Fruit fly (Drosophila melanogaster) whole organism, embryonic: ENCODE data around the gene Gr39a.

ENCODE experiments used
- Aef1 ChIP-seq: fragments of 200-800 bp; sonication (Bioruptor generic); IDR thresholded peaks from 3 replicates; pipeline ENCODE4 v1.3.6; 2022; ENCODE audit warnings: missing biosample characterization, missing genetic modification characterization
- Awh ChIP-seq: fragments of 200-800 bp; sonication (Bioruptor generic); IDR thresholded peaks from 2 replicates; pipeline ENCODE4, ENCODE4 v1.3.6; 2022; ENCODE audit warnings: missing biosample characterization, missing genetic modification characterization
- Blimp-1 ChIP-seq: fragments of 200-800 bp; sonication (Bioruptor generic); optimal IDR thresholded peaks from 3 replicates; lab custom pipeline; 2018; ENCODE audit warnings: missing biosample characterization, missing genetic modification characterization, mild to moderate bottlenecking, moderate library complexity, missing genetic modification reagents
- BtbVII ChIP-seq: fragments of 200-800 bp; sonication (Bioruptor generic); optimal IDR thresholded peaks from 3 replicates; lab custom pipeline; 2017; ENCODE audit warnings: missing biosample characterization, mild to moderate bottlenecking, missing genetic modification characterization
- CG10321 ChIP-seq: fragments of 200-800 bp; sonication (Bioruptor generic); IDR thresholded peaks from 2 replicates; pipeline ENCODE4 v1.3.6; 2022; ENCODE audit warnings: missing biosample characterization, missing genetic modification characterization
- CG11085 ChIP-seq: fragments of 200-800 bp; sonication (Bioruptor generic); IDR thresholded peaks from 2 replicates; pipeline ENCODE4 v1.3.6; 2022; ENCODE audit warnings: missing biosample characterization, missing genetic modification characterization
- CG12219 ChIP-seq: fragments of 200-800 bp; sonication (Bioruptor generic); optimal IDR thresholded peaks from 3 replicates; lab custom pipeline; 2018; ENCODE audit warnings: missing biosample characterization, mild to moderate bottlenecking, missing genetic modification characterization
- CG1233 ChIP-seq: fragments of 200-800 bp; sonication (Bioruptor generic); optimal IDR thresholded peaks from 4 replicates; lab custom pipeline; 2018; ENCODE audit warnings: missing biosample characterization, mild to moderate bottlenecking, missing genetic modification characterization
- CG13624 ChIP-seq: fragments of 200-800 bp; sonication (Bioruptor generic); optimal IDR thresholded peaks from 2 replicates; lab custom pipeline; 2016; ENCODE audit warnings: missing biosample characterization, missing genetic modification characterization
- CG15601 ChIP-seq: fragments of 200-800 bp; sonication (Bioruptor generic); optimal IDR thresholded peaks from 3 replicates; lab custom pipeline; 2019; ENCODE audit warnings: missing biosample characterization, mild to moderate bottlenecking, missing genetic modification characterization, moderate library complexity
- CG16813 ChIP-seq: fragments of 200-800 bp; sonication (Bioruptor generic); IDR thresholded peaks from 3 replicates; pipeline ENCODE4 v1.3.6; 2022; ENCODE audit warnings: missing biosample characterization, missing genetic modification characterization; ENCODE audit not compliant: partially characterized antibody
- CG17829 ChIP-seq: fragments of 200-800 bp; optimal IDR thresholded peaks from 2 replicates; lab custom pipeline; 2019; ENCODE audit warnings: missing biosample characterization, mild to moderate bottlenecking, missing genetic modification characterization, moderate library complexity
- CG31224 ChIP-seq: fragments of 200-800 bp; sonication (Bioruptor generic); IDR thresholded peaks from 2 replicates; pipeline ENCODE4 v1.3.6; 2022; ENCODE audit warnings: missing biosample characterization, missing genetic modification characterization
- CG33557 ChIP-seq: fragments of 200-800 bp; sonication (Bioruptor generic); optimal IDR thresholded peaks from 2 replicates; lab custom pipeline; 2019; ENCODE audit warnings: missing biosample characterization, mild to moderate bottlenecking, missing genetic modification characterization, moderate library complexity
- CG3838 ChIP-seq: fragments of 200-800 bp; sonication (Bioruptor generic); optimal IDR thresholded peaks from 3 replicates; lab custom pipeline; 2016; ENCODE audit warnings: missing biosample characterization, missing genetic modification characterization
- CG4328 ChIP-seq: fragments of 200-800 bp; sonication (Bioruptor generic); optimal IDR thresholded peaks from 3 replicates; lab custom pipeline; 2017; ENCODE audit warnings: missing biosample characterization, missing genetic modification reagents, missing genetic modification characterization
- CG43689 ChIP-seq: fragments of 200-800 bp; sonication (Bioruptor generic); IDR thresholded peaks from 2 replicates; pipeline ENCODE4 v1.3.6; 2022; ENCODE audit warnings: missing biosample characterization, missing genetic modification characterization
- CG4820 ChIP-seq: fragments of 200-800 bp; sonication (Bioruptor generic); optimal IDR thresholded peaks from 3 replicates; lab custom pipeline; 2016; ENCODE audit warnings: missing biosample characterization, missing genetic modification characterization
- CG5245 ChIP-seq: fragments of 200-800 bp; sonication (Bioruptor generic); optimal IDR thresholded peaks from 3 replicates; lab custom pipeline; 2016; ENCODE audit warnings: missing biosample characterization, missing genetic modification characterization
- CG6813 ChIP-seq: fragments of 200-800 bp; sonication (Bioruptor generic); optimal IDR thresholded peaks from 2 replicates; lab custom pipeline; 2017; ENCODE audit warnings: missing biosample characterization, missing genetic modification characterization, mild to moderate bottlenecking, moderate library complexity, missing genetic modification reagents
- CG7987 ChIP-seq: fragments of 200-800 bp; sonication (Bioruptor generic); optimal IDR thresholded peaks from 2 replicates; lab custom pipeline; 2018; ENCODE audit warnings: missing biosample characterization, mild to moderate bottlenecking, missing genetic modification characterization, moderate library complexity
- CG8359 ChIP-seq: fragments of 200-800 bp; sonication (Bioruptor generic); optimal IDR thresholded peaks from 2 replicates; lab custom pipeline; 2017; ENCODE audit warnings: missing biosample characterization, mild to moderate bottlenecking, missing genetic modification characterization, borderline replicate concordance
- HLH4C ChIP-seq: fragments of 200-800 bp; sonication (Bioruptor generic); IDR thresholded peaks from 3 replicates; pipeline ENCODE4 v1.3.6; 2022; ENCODE audit warnings: missing biosample characterization, missing genetic modification characterization; ENCODE audit not compliant: partially characterized antibody
- HLHmδ ChIP-seq: fragments of 200-800 bp; sonication (Bioruptor generic); optimal IDR thresholded peaks from 2 replicates; lab custom pipeline; 2018; ENCODE audit warnings: missing biosample characterization, mild to moderate bottlenecking, missing genetic modification characterization, moderate library complexity
- HmgZ ChIP-seq: fragments of 200-800 bp; sonication (Bioruptor generic); optimal IDR thresholded peaks from 2 replicates; lab custom pipeline; 2018; ENCODE audit warnings: missing biosample characterization, mild to moderate bottlenecking, missing genetic modification characterization
- Jarid2 ChIP-seq: fragments of 200-800 bp; sonication (Bioruptor generic); optimal IDR thresholded peaks from 3 replicates; lab custom pipeline; 2017; ENCODE audit warnings: mild to moderate bottlenecking, missing biosample characterization, missing genetic modification reagents, missing genetic modification characterization
- MBD-R2 ChIP-seq: fragments of 200-800 bp; sonication (Bioruptor generic); IDR thresholded peaks from 2 replicates; pipeline ENCODE4 v1.3.6; 2022; ENCODE audit warnings: missing biosample characterization, missing genetic modification characterization
- MESR4 ChIP-seq: fragments of 200-800 bp; sonication (Bioruptor generic); optimal IDR thresholded peaks from 2 replicates; lab custom pipeline; 2018; ENCODE audit warnings: missing biosample characterization, mild to moderate bottlenecking, missing genetic modification characterization, moderate library complexity
- Mrtf ChIP-seq: fragments of 200-800 bp; sonication (Bioruptor generic); IDR thresholded peaks from 3 replicates; pipeline ENCODE4 v1.3.6; 2022; ENCODE audit warnings: missing biosample characterization, missing genetic modification characterization
- Myb ChIP-seq: fragments of 200-800 bp; sonication (Bioruptor generic); optimal IDR thresholded peaks from 2 replicates; lab custom pipeline; 2016; ENCODE audit warnings: missing biosample characterization, missing genetic modification characterization
- NC2β ChIP-seq: fragments of 200-800 bp; sonication (Bioruptor generic); optimal IDR thresholded peaks from 2 replicates; lab custom pipeline; 2016; ENCODE audit warnings: missing biosample characterization, missing genetic modification characterization
- NfI ChIP-seq: fragments of 200-800 bp; sonication (Bioruptor generic); optimal IDR thresholded peaks from 3 replicates; lab custom pipeline; 2018; ENCODE audit warnings: missing biosample characterization, mild to moderate bottlenecking, missing genetic modification characterization, moderate library complexity
- Rfx ChIP-seq: fragments of 200-800 bp; sonication (Bioruptor generic); IDR thresholded peaks from 2 replicates; pipeline ENCODE4 v1.3.6; 2022; ENCODE audit warnings: missing biosample characterization, missing genetic modification characterization
- Side ChIP-seq: fragments of 200-800 bp; sonication (Bioruptor generic); optimal IDR thresholded peaks from 2 replicates; lab custom pipeline; 2016; ENCODE audit warnings: missing biosample characterization, missing genetic modification characterization
- Sin3A ChIP-seq: fragments of >200 bp; optimal IDR thresholded peaks from 2 replicates; lab custom pipeline; 2018
- Ssrp ChIP-seq: fragments of 200-800 bp; sonication (Bioruptor generic); optimal IDR thresholded peaks from 2 replicates; lab custom pipeline; 2018; ENCODE audit warnings: missing biosample characterization, mild to moderate bottlenecking, missing genetic modification characterization, moderate library complexity
- Tbp ChIP-seq: fragments of >200 bp; optimal IDR thresholded peaks from 2 replicates; lab custom pipeline; 2018; ENCODE audit warnings: missing biosample characterization, missing genetic modification characterization
- Trl ChIP-seq, 3 experiments: fragments of >200 bp in 2 of 3; fragments of 200-800 bp in 1 of 3; sonication (Bioruptor generic) in 1 of 3; optimal IDR thresholded peaks; 2 replicates in 1 of 3; 3 replicates in 2 of 3; lab custom pipeline; 2016 to 2017; ENCODE audit warnings: missing biosample characterization in 1 of 3, missing genetic modification characterization in 1 of 3
- ase ChIP-seq: fragments of 200-800 bp; sonication (Bioruptor generic); IDR thresholded peaks from 3 replicates; pipeline ENCODE4 v1.3.6; 2022; ENCODE audit warnings: missing biosample characterization, missing genetic modification characterization
- chinmo ChIP-seq: fragments of 200-800 bp; sonication (Bioruptor generic); IDR thresholded peaks from 4 replicates; pipeline ENCODE4 v1.3.6; 2022; ENCODE audit warnings: missing biosample characterization, missing genetic modification characterization; ENCODE audit not compliant: partially characterized antibody
- da ChIP-seq: fragments of 200-800 bp; sonication (Bioruptor generic); optimal IDR thresholded peaks from 2 replicates; lab custom pipeline; 2016; ENCODE audit warnings: missing biosample characterization, missing genetic modification characterization
- fu2 ChIP-seq: fragments of 200-800 bp; sonication (Bioruptor generic); optimal IDR thresholded peaks from 2 replicates; lab custom pipeline; 2016; ENCODE audit warnings: missing biosample characterization, missing genetic modification characterization
- gem ChIP-seq: fragments of 200-800 bp; sonication (Bioruptor generic); optimal IDR thresholded peaks from 2 replicates; lab custom pipeline; 2019; ENCODE audit warnings: missing biosample characterization, mild to moderate bottlenecking, missing genetic modification characterization, moderate library complexity
- jigr1 ChIP-seq: fragments of 200-800 bp; sonication (Bioruptor generic); IDR thresholded peaks from 3 replicates; pipeline ENCODE4 v1.3.6; 2022; ENCODE audit warnings: missing biosample characterization, missing genetic modification characterization
- org-1 ChIP-seq: fragments of 200-800 bp; sonication (Bioruptor generic); optimal IDR thresholded peaks from 2 replicates; lab custom pipeline; 2017; ENCODE audit warnings: missing biosample characterization, missing genetic modification characterization
- peb ChIP-seq: fragments of 200-800 bp; sonication (Bioruptor generic); IDR thresholded peaks from 2 replicates; pipeline ENCODE4 v1.3.6; 2022; ENCODE audit warnings: missing biosample characterization, missing genetic modification characterization
- pho ChIP-seq: fragments of 200-800 bp; sonication (Bioruptor generic); optimal IDR thresholded peaks from 2 replicates; lab custom pipeline; 2016; ENCODE audit warnings: missing biosample characterization, missing genetic modification characterization
- scrt ChIP-seq: fragments of 200-800 bp; sonication (Bioruptor generic); optimal IDR thresholded peaks from 2 replicates; lab custom pipeline; 2018; ENCODE audit warnings: missing biosample characterization, mild to moderate bottlenecking, missing genetic modification characterization, moderate library complexity
- sens ChIP-seq: fragments of 200-800 bp; sonication (Bioruptor generic); peaks from one replicate; lab custom pipeline; 2016; ENCODE audit warnings: missing biosample characterization, missing genetic modification characterization
- unpg ChIP-seq: fragments of 200-800 bp; sonication (Bioruptor generic); optimal IDR thresholded peaks from 3 replicates; lab custom pipeline; 2018; ENCODE audit warnings: missing biosample characterization, mild to moderate bottlenecking, missing genetic modification characterization, moderate library complexity
- zfh2 ChIP-seq: fragments of 200-800 bp; sonication (Bioruptor generic); optimal IDR thresholded peaks from 2 replicates; lab custom pipeline; 2016; ENCODE audit warnings: missing biosample characterization, missing genetic modification characterization

Gr39a gene

dm6 chr2L:21260869-21261268 lies 29.7 kb upstream of the Gr39a start (continued):
- TF ChIP-seq peb (no peak), CG13624 (peak; percentile 20), BtbVII (no peak), sens (GFP tag; lab: Kevin White, UChicago) (peak; percentile 83), Ssrp (tag; lab: Kevin White, UChicago) (no peak), MBD-R2 (0 out of 2 replicates have a peak, but pooled peaks have one; percentile 48), chinmo (no peak), unpg (GFP tag; lab: Kevin White, UChicago) (no peak), Jarid2 (no peak), CG7987 (GFP tag; lab: Kevin White, UChicago) (no peak), jigr1 (GFP tag; lab: Robert Waterston, UW) (no peak), org-1 (GFP tag; lab: Kevin White, UChicago) (no peak), Rfx (GFP tag; lab: Robert Waterston, UW) (no peak), Aef1 (GFP tag; lab: Robert Waterston, UW) (no peak), Awh (GFP tag; lab: Robert Waterston, UW) (no peak), zfh2 (GFP tag; lab: Kevin White, UChicago) (peak; percentile 36), pho (GFP tag; lab: Kevin White, UChicago) (peak; percentile 19), CG5245 (no peak), CG33557 (peak; percentile 17), Blimp-1 (no peak), NfI (GFP tag; lab: Kevin White, UChicago) (no peak), CG31224 (GFP tag; lab: Robert Waterston, UW) (no peak), Trl (optimal IDR thresholded peaks at IDR 0.05; lab: Kevin White, UChicago) (no peak), Trl (GFP tag; optimal IDR thresholded peaks at IDR 0.05; lab: Kevin White, UChicago) (peak; percentile 39), CG10321 (GFP tag; lab: Robert Waterston, UW) (no peak), gem (tag; lab: Kevin White, UChicago) (peak; percentile 35), CG16813 (GFP tag; lab: Robert Waterston, UW) (0 out of 3 replicates have a peak, but pooled peaks have one; percentile 34), HmgZ (tag; lab: Kevin White, UChicago) (peak; percentile 22), HLHmδ (GFP tag; lab: Kevin White, UChicago) (no peak), Mrtf (GFP tag; lab: Robert Waterston, UW) (no peak), CG3838 (GFP tag; lab: Kevin White, UChicago) (no peak), scrt (GFP tag; lab: Kevin White, UChicago) (no peak), CG6813 (GFP tag; lab: Kevin White, UChicago) (no peak), CG11085 (GFP tag; lab: Robert Waterston, UW) (no peak), CG4328 (GFP tag; lab: Kevin White, UChicago) (no peak), Tbp (GFP tag; lab: Kevin White, UChicago) (no peak), CG12219 (GFP tag; lab: Kevin White, UChicago) (no peak), MESR4 (GFP tag; lab: Kevin White, UChicago) (no peak), Sin3A (lab: Kevin White, UChicago) (peak; percentile 37), HLH4C (GFP tag; lab: Robert Waterston, UW) (no peak), CG1233 (GFP tag; lab: Kevin White, UChicago) (peak; percentile 12), CG17829 (tag; lab: Kevin White, UChicago) (peak; percentile 43), NC2β (GFP tag; lab: Kevin White, UChicago) (peak; percentile 24), CG8359 (GFP tag; lab: Kevin White, UChicago) (no peak), CG15601 (tag; lab: Kevin White, UChicago) (no peak), Side (GFP tag; lab: Kevin White, UChicago) (peak; percentile 9), CG43689 (GFP tag; lab: Robert Waterston, UW) (no peak), fu2 (no peak), Myb (peak; percentile 13), da (GFP tag; lab: Kevin White, UChicago) (no peak), ase (GFP tag; lab: Robert Waterston, UW) (no peak), CG4820 (GFP tag; lab: Kevin White, UChicago) (no peak)
